Fruit fly (Drosophila melanogaster): ENCODE data around the gene Gr94a.

Gene Gr94a

DNA sequence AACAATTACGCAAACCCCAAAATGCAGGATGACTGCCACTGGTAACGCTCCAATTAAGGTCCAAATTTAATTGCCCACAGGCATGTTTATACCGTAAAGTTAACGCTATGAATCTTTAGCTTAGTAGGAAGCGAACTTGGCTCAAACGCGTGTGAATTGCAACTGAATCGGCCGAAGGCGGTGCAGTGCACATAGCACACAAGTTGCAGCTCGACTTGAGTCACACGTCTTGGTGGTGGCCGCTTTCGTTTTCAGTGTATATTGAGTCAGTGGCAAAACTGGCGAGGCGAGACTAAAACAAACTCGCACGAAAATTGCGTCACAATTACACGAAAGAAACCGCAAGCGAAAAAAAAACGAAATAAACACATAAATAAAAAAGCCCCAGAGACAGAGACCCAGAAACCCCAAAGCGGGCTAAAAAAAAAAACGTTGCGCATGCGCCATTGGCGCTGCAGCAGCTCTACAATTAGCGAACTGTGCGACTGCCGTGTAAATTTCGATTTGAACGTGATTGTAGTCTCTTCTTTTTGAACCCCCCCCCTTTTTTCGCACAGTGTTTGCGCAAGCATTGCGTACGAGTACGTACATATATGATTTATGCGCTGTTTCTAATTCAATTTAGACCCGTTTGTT, 41.9 kb upstream of the Gr94a start (continued):
- TF ChIP-seq tx (GFP tag; optimal IDR thresholded peaks at IDR 0.05) (no peak), Dref (GFP tag; IDR thresholded peaks at IDR 0.05) (no peak), CG2120 (GFP tag; optimal IDR thresholded peaks at IDR 0.05) (no peak), ems (GFP tag; optimal IDR thresholded peaks at IDR 0.05) (no peak), CG6689 (GFP tag; IDR thresholded peaks at IDR 0.05) (0 out of 2 replicates have a peak, but pooled peaks have one; percentile 20), CG4707 (GFP tag; optimal IDR thresholded peaks at IDR 0.05) (no peak), ranshi (GFP tag; IDR thresholded peaks at IDR 0.05) (0 out of 2 replicates have a peak, but pooled peaks have one; percentile 12), Ptx1 (GFP tag; IDR thresholded peaks at IDR 0.05) (0 out of 2 replicates have a peak, but pooled peaks have one; percentile 6), al (GFP tag; IDR thresholded peaks at IDR 0.05) (no peak), CG2116 (GFP tag; optimal IDR thresholded peaks at IDR 0.05) (no peak), ATbp (GFP tag; optimal IDR thresholded peaks at IDR 0.05) (no peak), bowl (GFP tag; IDR thresholded peaks at IDR 0.05) (no peak), CG11560 (tag; IDR thresholded peaks at IDR 0.05) (no peak), Atf6 (GFP tag; IDR thresholded peaks at IDR 0.05) (peak; percentile 47; the same call in 1 of the 2 replicates), her (GFP tag; optimal IDR thresholded peaks at IDR 0.05) (no peak), CG17361 (GFP tag; IDR thresholded peaks at IDR 0.05) (no peak), gem (tag; optimal IDR thresholded peaks at IDR 0.05) (no peak), Opbp (GFP tag; IDR thresholded peaks at IDR 0.05; ENCODE audit: partially characterized antibody) (no peak), fd96Cb (tag; optimal IDR thresholded peaks at IDR 0.05) (no peak), HLH54F (GFP tag; optimal IDR thresholded peaks at IDR 0.05) (no peak), Ada2b (GFP tag; IDR thresholded peaks at IDR 0.05) (no peak; the same call in 1 of the 2 replicates), Myb (GFP tag; optimal IDR thresholded peaks at IDR 0.05) (no peak), PHDP (tag; optimal IDR thresholded peaks at IDR 0.05) (no peak), mld (GFP tag; IDR thresholded peaks at IDR 0.05; ENCODE audit: partially characterized antibody) (no peak), exex (tag; optimal IDR thresholded peaks at IDR 0.05) (no peak), CG9797 (GFP tag; optimal IDR thresholded peaks at IDR 0.05) (no peak), ham (GFP tag; IDR thresholded peaks at IDR 0.05) (peak; percentile 38; the same call in 1 of the 2 replicates), BtbVII (GFP tag; optimal IDR thresholded peaks at IDR 0.05) (no peak), Nf-YC (tag; optimal IDR thresholded peaks at IDR 0.05) (no peak), zfh1 (GFP tag; IDR thresholded peaks at IDR 0.05) (no peak), CG3847 (GFP tag; IDR thresholded peaks at IDR 0.05) (0 out of 2 replicates have a peak, but pooled peaks have one; percentile 12), Oaz (GFP tag; IDR thresholded peaks at IDR 0.05) (0 out of 2 replicates have a peak, but pooled peaks have one; percentile 27), CG17186 (GFP tag; optimal IDR thresholded peaks at IDR 0.05) (no peak), CG7556 (GFP tag; optimal IDR thresholded peaks at IDR 0.05) (no peak), CG13775 (GFP tag; optimal IDR thresholded peaks at IDR 0.05) (no peak), sens (GFP tag) (no peak), D19A (tag; optimal IDR thresholded peaks at IDR 0.05) (no peak), CG4730 (GFP tag; IDR thresholded peaks at IDR 0.05) (peak; percentile 33; the same call in 1 of the 2 replicates), abd-A (tag; optimal IDR thresholded peaks at IDR 0.05) (no peak), lmd (GFP tag; IDR thresholded peaks at IDR 0.05) (peak; percentile 39; the same call in 1 of the 2 replicates), lbe (GFP tag; optimal IDR thresholded peaks at IDR 0.05) (no peak), CG17802 (tag; optimal IDR thresholded peaks at IDR 0.05) (no peak), Med (GFP tag) (peak; percentile 41), CG1024 (GFP tag; IDR thresholded peaks at IDR 0.05) (no peak), CG10654 (GFP tag; optimal IDR thresholded peaks at IDR 0.05) (no peak), pum (GFP tag; optimal IDR thresholded peaks at IDR 0.05) (no peak), CG32532 (GFP tag; IDR thresholded peaks at IDR 0.05) (no peak), ato (GFP tag; IDR thresholded peaks at IDR 0.05; ENCODE audit: partially characterized antibody) (no peak), CG11695 (GFP tag; IDR thresholded peaks at IDR 0.05) (no peak), maf-S (GFP tag; optimal IDR thresholded peaks at IDR 0.05) (no peak), CG10462 (GFP tag; optimal IDR thresholded peaks at IDR 0.05) (no peak)

All from whole organism, embryonic.